Worm (Caenorhabditis elegans): Measurements from ENCODE around the gene rpm-1.

rpm-1 gene

ce11 chrV:8785526-8785925 is 34.2 kb downstream of the rpm-1 start (continued):
- no peak for TF ChIP-seq madf-5 (GFP tag; IDR thresholded peaks at IDR 0.05)
- TF ChIP-seq lin-1 (GFP tag; IDR thresholded peaks at IDR 0.05) = no peak
- peak; percentile 48; the same call in 1 of the 2 replicates for TF ChIP-seq egl-43 (GFP tag; IDR thresholded peaks at IDR 0.05)
- TF ChIP-seq lin-39 (tag; optimal IDR thresholded peaks at IDR 0.05) = no peak
- no peak for TF ChIP-seq nhr-111 (GFP tag; optimal IDR thresholded peaks at IDR 0.05)
- TF ChIP-seq nhr-10 (tag; optimal IDR thresholded peaks at IDR 0.05) = no peak
- no peak for TF ChIP-seq duxl-1 (tag; optimal IDR thresholded peaks at IDR 0.05; ENCODE audit: poor library complexity)
- TF ChIP-seq daf-12 (tag; optimal IDR thresholded peaks at IDR 0.05) = no peak
- TF ChIP-seq mxl-2 (GFP tag; conservative IDR thresholded peaks at IDR 0.05) = no peak
- TF ChIP-seq Y5F2A.4 (GFP tag; optimal IDR thresholded peaks at IDR 0.05) = no peak
- TF ChIP-seq attf-4 (tag; optimal IDR thresholded peaks at IDR 0.05) = no peak
- peak; percentile 22 for TF ChIP-seq gei-8 (GFP tag; optimal IDR thresholded peaks at IDR 0.05)
- no peak for TF ChIP-seq nhr-237 (tag; optimal IDR thresholded peaks at IDR 0.05)
- no peak for TF ChIP-seq egl-27 (tag; optimal IDR thresholded peaks at IDR 0.05)
- TF ChIP-seq skn-1 (tag; optimal IDR thresholded peaks at IDR 0.05) = no peak
- TF ChIP-seq jun-1 (tag; optimal IDR thresholded peaks at IDR 0.05) = no peak
- no peak for TF ChIP-seq pqm-1 (tag; optimal IDR thresholded peaks at IDR 0.05)
- TF ChIP-seq F10B5.3 (tag; optimal IDR thresholded peaks at IDR 0.05) = no peak
- no peak for TF ChIP-seq spr-3 (GFP tag; optimal IDR thresholded peaks at IDR 0.05)
- no peak for TF ChIP-seq ctbp-1 (GFP tag; IDR thresholded peaks at IDR 0.05)
- TF ChIP-seq tra-1 (GFP tag; IDR thresholded peaks at IDR 0.05) = no peak
- peak; percentile 95 for TF ChIP-seq set-16 (GFP tag; IDR thresholded peaks at IDR 0.05)
- TF ChIP-seq F26F4.8 (GFP tag; conservative IDR thresholded peaks at IDR 0.05) = no peak
- TF ChIP-seq sdz-12 (GFP tag; optimal IDR thresholded peaks at IDR 0.05) = no peak
- TF ChIP-seq lin-13 (GFP tag; optimal IDR thresholded peaks at IDR 0.05) = no peak
- TF ChIP-seq nhr-25 (tag; optimal IDR thresholded peaks at IDR 0.05; ENCODE audit: borderline replicate concordance, insufficient read depth) = no peak
- TF ChIP-seq snpc-4 (tag; optimal IDR thresholded peaks at IDR 0.05) = no peak
- no peak for TF ChIP-seq ztf-11 (tag; optimal IDR thresholded peaks at IDR 0.05)
- TF ChIP-seq nhr-6 (tag; optimal IDR thresholded peaks at IDR 0.05) = no peak
- TF ChIP-seq ceh-44 (GFP tag; IDR thresholded peaks at IDR 0.05) = no peak
- no peak for TF ChIP-seq ceh-28 (tag; optimal IDR thresholded peaks at IDR 0.05)
- TF ChIP-seq pha-4 (GFP tag; IDR thresholded peaks at IDR 0.05) = no peak
- no peak for TF ChIP-seq pha-4 (tag; optimal IDR thresholded peaks at IDR 0.05)
- no peak for TF ChIP-seq ces-1 (GFP tag; optimal IDR thresholded peaks at IDR 0.05)
- TF ChIP-seq unc-62 (GFP tag; optimal IDR thresholded peaks at IDR 0.05 in 1 of 2) = peak in 1 of 2 experiments; percentile 25
- TF ChIP-seq unc-62 (tag; optimal IDR thresholded peaks at IDR 0.05) = no peak

- TF ChIP-seq nhr-11 (tag; optimal IDR thresholded peaks at IDR 0.05) (no peak), dmd-8 (GFP tag; IDR thresholded peaks at IDR 0.05) (no peak), Y48G9A.11 (GFP tag; IDR thresholded peaks at IDR 0.05) (no peak), daf-19 (GFP tag; conservative IDR thresholded peaks at IDR 0.05) (no peak), ceh-32 (tag; optimal IDR thresholded peaks at IDR 0.05; ENCODE audit: poor library complexity) (no peak), set-16 (GFP tag; IDR thresholded peaks at IDR 0.05) (peak; percentile 13; the same call in 1 of the 2 replicates), F26F4.8 (GFP tag; conservative IDR thresholded peaks at IDR 0.05) (no peak), nhr-48 (tag; optimal IDR thresholded peaks at IDR 0.05) (no peak), lim-7 (GFP tag; IDR thresholded peaks at IDR 0.05) (peak; percentile 37; the same call in 1 of the 2 replicates), saeg-2 (GFP tag; IDR thresholded peaks at IDR 0.05) (no peak), zfp-3 (GFP tag; conservative IDR thresholded peaks at IDR 0.05) (no peak), Y105C5A.15 (GFP tag; IDR thresholded peaks at IDR 0.05) (no peak)
These were observed 35.3 kb downstream of the rpm-1 start for ce11 chrV:8784485-8784884.

Data from whole organism, L4 larva.